Fruit fly (Drosophila melanogaster) whole organism, embryonic: ENCODE data around the gene CG33934.

Experiments
- Bgb ChIP-seq: fragments of 200-800 bp; sonication (Bioruptor generic); IDR thresholded peaks from 2 replicates; pipeline ENCODE4 v1.3.6; 2022; ENCODE audit warnings: missing biosample characterization, missing genetic modification characterization; ENCODE audit not compliant: partially characterized antibody
- Blimp-1 ChIP-seq: fragments of 200-800 bp; sonication (Bioruptor generic); optimal IDR thresholded peaks from 3 replicates; lab custom pipeline; 2018; ENCODE audit warnings: missing biosample characterization, missing genetic modification characterization, mild to moderate bottlenecking, moderate library complexity, missing genetic modification reagents
- CG13287 ChIP-seq: fragments of 200-800 bp; sonication (Bioruptor generic); IDR thresholded peaks from 2 replicates; pipeline ENCODE4 v1.3.6; 2022; ENCODE audit warnings: missing biosample characterization, missing genetic modification characterization; ENCODE audit not compliant: partially characterized antibody
- CG16815 ChIP-seq: fragments of 200-800 bp; sonication (Bioruptor generic); optimal IDR thresholded peaks from 3 replicates; lab custom pipeline; 2017; ENCODE audit warnings: missing biosample characterization, mild to moderate bottlenecking, missing genetic modification characterization
- CG16863 ChIP-seq: fragments of 200-800 bp; sonication (Bioruptor generic); optimal IDR thresholded peaks from 3 replicates; lab custom pipeline; 2016; ENCODE audit warnings: missing biosample characterization, missing genetic modification characterization
- CG17328 ChIP-seq: fragments of 200-800 bp; sonication (Bioruptor generic); IDR thresholded peaks from 2 replicates; pipeline ENCODE4 v1.3.6; 2022; ENCODE audit warnings: missing biosample characterization, missing genetic modification characterization
- CG30403 ChIP-seq: fragments of 200-800 bp; sonication (Bioruptor generic); optimal IDR thresholded peaks from 3 replicates; lab custom pipeline; 2016; ENCODE audit warnings: missing biosample characterization, missing genetic modification characterization
- CG3726 ChIP-seq: fragments of 200-800 bp; sonication (Bioruptor generic); IDR thresholded peaks from 3 replicates; pipeline ENCODE4, ENCODE4 v1.3.6; 2022; ENCODE audit warnings: missing biosample characterization, missing genetic modification characterization
- CG4617 ChIP-seq: fragments of 200-800 bp; sonication (Bioruptor generic); optimal IDR thresholded peaks from 3 replicates; lab custom pipeline; 2016; ENCODE audit warnings: missing biosample characterization, missing genetic modification characterization, borderline replicate concordance
- CG6254 ChIP-seq: fragments of 200-800 bp; sonication (Bioruptor generic); optimal IDR thresholded peaks from 3 replicates; lab custom pipeline; 2017; ENCODE audit warnings: mild to moderate bottlenecking, missing biosample characterization, missing genetic modification reagents, missing genetic modification characterization
- CTCF ChIP-seq: fragments of 200-800 bp; sonication (Bioruptor generic); optimal IDR thresholded peaks from 2 replicates; lab custom pipeline; 2017; ENCODE audit warnings: missing biosample characterization, mild to moderate bottlenecking, missing genetic modification characterization, moderate library complexity
- D19A ChIP-seq: fragments of 200-800 bp; optimal IDR thresholded peaks from 3 replicates; lab custom pipeline; 2019; ENCODE audit warnings: missing biosample characterization, mild to moderate bottlenecking, missing genetic modification characterization, moderate library complexity
- Ets65A ChIP-seq: fragments of 200-800 bp; sonication (Bioruptor generic); peaks from one replicate; lab custom pipeline; 2016; ENCODE audit warnings: missing biosample characterization, missing genetic modification characterization
- Mes4 ChIP-seq: fragments of 200-800 bp; sonication (Bioruptor generic); optimal IDR thresholded peaks from 2 replicates; lab custom pipeline; 2016; ENCODE audit warnings: missing biosample characterization, missing genetic modification characterization
- NFAT ChIP-seq: fragments of 200-800 bp; sonication (Bioruptor generic); IDR thresholded peaks from 2 replicates; pipeline ENCODE4 v1.3.6; 2022; ENCODE audit warnings: missing biosample characterization, missing genetic modification characterization
- Sry-β ChIP-seq: fragments of 200-800 bp; sonication (Bioruptor generic); optimal IDR thresholded peaks from 2 replicates; lab custom pipeline; 2018; ENCODE audit warnings: missing biosample characterization, mild to moderate bottlenecking, missing genetic modification characterization, moderate library complexity
- Tbp ChIP-seq: fragments of >200 bp; optimal IDR thresholded peaks from 2 replicates; lab custom pipeline; 2018; ENCODE audit warnings: missing biosample characterization, missing genetic modification characterization
- Trl ChIP-seq, 3 experiments: fragments of >200 bp in 2 of 3; fragments of 200-800 bp in 1 of 3; sonication (Bioruptor generic) in 1 of 3; optimal IDR thresholded peaks; 2 replicates in 1 of 3; 3 replicates in 2 of 3; lab custom pipeline; 2016 to 2017; ENCODE audit warnings: missing biosample characterization in 1 of 3, missing genetic modification characterization in 1 of 3
- abd-A ChIP-seq: fragments of 200-800 bp; sonication (Bioruptor generic); optimal IDR thresholded peaks from 3 replicates; lab custom pipeline; 2019; ENCODE audit warnings: missing biosample characterization, mild to moderate bottlenecking, missing genetic modification characterization, moderate library complexity
- ash1 ChIP-seq: fragments of 200-800 bp; sonication (Bioruptor generic); optimal IDR thresholded peaks from 2 replicates; lab custom pipeline; 2018; ENCODE audit warnings: missing biosample characterization, mild to moderate bottlenecking, missing genetic modification characterization
- chinmo ChIP-seq: fragments of 200-800 bp; sonication (Bioruptor generic); IDR thresholded peaks from 4 replicates; pipeline ENCODE4 v1.3.6; 2022; ENCODE audit warnings: missing biosample characterization, missing genetic modification characterization; ENCODE audit not compliant: partially characterized antibody
- en ChIP-seq: fragments of 200-800 bp; sonication (Bioruptor generic); optimal IDR thresholded peaks from 2 replicates; lab custom pipeline; 2016; ENCODE audit warnings: missing biosample characterization, missing genetic modification characterization
- ewg ChIP-seq: fragments of 200-800 bp; sonication (Bioruptor generic); optimal IDR thresholded peaks from 3 replicates; lab custom pipeline; 2017; ENCODE audit warnings: mild to moderate bottlenecking, missing biosample characterization, missing genetic modification reagents, missing genetic modification characterization
- eyg ChIP-seq: fragments of 200-800 bp; sonication (Bioruptor generic); optimal IDR thresholded peaks from 3 replicates; lab custom pipeline; 2016; ENCODE audit warnings: missing biosample characterization, missing genetic modification characterization
- inv ChIP-seq: fragments of 200-800 bp; sonication (Bioruptor generic); IDR thresholded peaks from 2 replicates; pipeline ENCODE4 v1.3.6; 2022; ENCODE audit warnings: missing biosample characterization, missing genetic modification characterization; ENCODE audit not compliant: partially characterized antibody
- kni ChIP-seq: fragments of 200-800 bp; sonication (Bioruptor generic); optimal IDR thresholded peaks from 3 replicates; lab custom pipeline; 2017; ENCODE audit warnings: mild to moderate bottlenecking, missing biosample characterization, missing genetic modification reagents, missing genetic modification characterization
- knrl ChIP-seq: fragments of 200-800 bp; sonication (Bioruptor generic); IDR thresholded peaks from 3 replicates; pipeline ENCODE4 v1.3.6; 2022; ENCODE audit warnings: missing biosample characterization, missing genetic modification characterization; ENCODE audit not compliant: partially characterized antibody
- nerfin-2 ChIP-seq: fragments of 200-800 bp; sonication (Bioruptor generic); IDR thresholded peaks from 2 replicates; pipeline ENCODE4 v1.3.6; 2022; ENCODE audit warnings: missing biosample characterization, missing genetic modification characterization; ENCODE audit not compliant: partially characterized antibody
- pfk ChIP-seq: fragments of 200-800 bp; sonication (Bioruptor generic); optimal IDR thresholded peaks from 2 replicates; lab custom pipeline; 2018; ENCODE audit warnings: missing biosample characterization, mild to moderate bottlenecking, missing genetic modification characterization, moderate library complexity
- pita ChIP-seq: fragments of 200-800 bp; sonication (Bioruptor generic); optimal IDR thresholded peaks from 2 replicates; lab custom pipeline; 2017; ENCODE audit warnings: missing biosample characterization, mild to moderate bottlenecking, missing genetic modification characterization
- ranshi ChIP-seq: fragments of 200-800 bp; sonication (Bioruptor generic); IDR thresholded peaks from 2 replicates; pipeline ENCODE4 v1.3.6; 2022; ENCODE audit warnings: missing biosample characterization, missing genetic modification characterization
- sens ChIP-seq: fragments of 200-800 bp; sonication (Bioruptor generic); peaks from one replicate; lab custom pipeline; 2016; ENCODE audit warnings: missing biosample characterization, missing genetic modification characterization
- stwl ChIP-seq: fragments of 200-800 bp; sonication (Bioruptor generic); optimal IDR thresholded peaks from 3 replicates; lab custom pipeline; 2018; ENCODE audit warnings: missing biosample characterization, mild to moderate bottlenecking, missing genetic modification characterization, moderate library complexity
- trh ChIP-seq: fragments of 200-800 bp; sonication (Bioruptor generic); optimal IDR thresholded peaks from 2 replicates; lab custom pipeline; 2016; ENCODE audit warnings: missing biosample characterization, missing genetic modification characterization
- vnd ChIP-seq: fragments of 200-800 bp; sonication (Bioruptor generic); IDR thresholded peaks from 3 replicates; pipeline ENCODE4 v1.3.6; 2022; ENCODE audit warnings: missing biosample characterization, missing genetic modification characterization; ENCODE audit not compliant: partially characterized antibody

Gene CG33934

dm6 chr3R:20058960-20059359 lies 16.4 kb downstream of the CG33934 start (continued):
- peak; percentile 71; the same call in 1 of the 2 replicates for TF ChIP-seq Bgb (GFP tag; lab: Robert Waterston, UW)
- peak; percentile 38 for TF ChIP-seq sens (GFP tag; lab: Kevin White, UChicago)
- peak; percentile 30 for TF ChIP-seq pita
- no peak for TF ChIP-seq ranshi
- TF ChIP-seq stwl, result peak; percentile 47

- TF ChIP-seq inv (GFP tag; lab: Robert Waterston, UW), result no peak
- TF ChIP-seq Mes4 (GFP tag; lab: Kevin White, UChicago), result no peak
- TF ChIP-seq CG17328, result no peak
Measured at dm6 chr3R:20059650-20060049, 17.1 kb downstream of the CG33934 start, which contains the start of gene CG4390. CG4390 (minus strand) TSS chr3R:20059750.

dm6 chr3R:20066435-20066834 lies 23.9 kb downstream of the CG33934 start:
- TF ChIP-seq D19A (tag; lab: Kevin White, UChicago) (no peak), CG6254 (GFP tag; lab: Kevin White, UChicago) (no peak), CTCF (peak; percentile 76), knrl (GFP tag; lab: Robert Waterston, UW) (no peak)

- TF ChIP-seq Sry-β (GFP tag; lab: Kevin White, UChicago) (no peak), abd-A (tag; lab: Kevin White, UChicago) (peak; percentile 3), Tbp (GFP tag; lab: Kevin White, UChicago) (no peak), en (GFP tag; lab: Kevin White, UChicago) (no peak), vnd (GFP tag; lab: Robert Waterston, UW) (no peak), Blimp-1 (GFP tag; lab: Kevin White, UChicago) (no peak), pfk (GFP tag; lab: Kevin White, UChicago) (peak; percentile 87), ewg (GFP tag; lab: Kevin White, UChicago) (peak; percentile 59), Trl (optimal IDR thresholded peaks at IDR 0.05; lab: Kevin White, UChicago) (peak; percentile 34 to 52), Trl (GFP tag; optimal IDR thresholded peaks at IDR 0.05; lab: Kevin White, UChicago) (no peak)
Measured at dm6 chr3R:20080205-20080604, 37.6 kb downstream of the CG33934 start.

- TF ChIP-seq trh (GFP tag; lab: Kevin White, UChicago) (no peak), kni (no peak), eyg (GFP tag; lab: Kevin White, UChicago) (no peak), Ets65A (GFP tag; lab: Kevin White, UChicago) (no peak), CG4617 (GFP tag; lab: Kevin White, UChicago) (no peak), NFAT (GFP tag; lab: Robert Waterston, UW) (no peak), CG13287 (no peak), nerfin-2 (GFP tag; lab: Robert Waterston, UW) (no peak), CG3726 (GFP tag; lab: Robert Waterston, UW) (no peak), CG16815 (no peak), CG30403 (GFP tag; lab: Kevin White, UChicago) (no peak), CG16863 (GFP tag; lab: Kevin White, UChicago) (no peak), ash1 (GFP tag; lab: Kevin White, UChicago) (no peak), chinmo (no peak)
Measured at dm6 chr3R:20082350-20082749, 39.8 kb downstream of the CG33934 start, which contains the start of gene Rh3. Rh3 (minus strand) TSS chr3R:20082450.
